Worm (Caenorhabditis elegans) whole organism, L3 larva: Measurements from ENCODE around the gene sra-11.

Source experiments
- nfya-1 ChIP-seq: sonication (generic microtip); optimal IDR thresholded peaks from 2 replicates; lab custom pipeline; 2017; ENCODE audit warnings: missing genetic modification characterization, mild to moderate bottlenecking, missing compliant biosample characterization, antibody characterized with exemption, moderate library complexity; ENCODE audit not compliant: insufficient read depth
- nhr-11 ChIP-seq: fragments of 150-350 bp; optimal IDR thresholded peaks from 2 replicates; lab custom pipeline; 2014; ENCODE audit warnings: missing biosample characterization, missing genetic modification characterization
- nhr-77 ChIP-seq: fragments of 150-350 bp; optimal IDR thresholded peaks from 2 replicates; lab custom pipeline; 2014; ENCODE audit warnings: missing biosample characterization, missing genetic modification characterization
- unc-39 ChIP-seq: sonication (generic microtip); optimal IDR thresholded peaks from 4 replicates; lab custom pipeline; 2017; ENCODE audit warnings: missing biosample characterization, missing genetic modification characterization
- zag-1 ChIP-seq: fragments of 150-350 bp; optimal IDR thresholded peaks from 2 replicates; lab custom pipeline; 2014; ENCODE audit warnings: missing biosample characterization, missing genetic modification characterization

- TF ChIP-seq nfya-1 (tag; lab: Kevin White, UChicago) (peak; percentile 7), nhr-11 (tag; lab: Kevin White, UChicago) (no peak), zag-1 (tag; lab: Kevin White, UChicago) (no peak), unc-39 (no peak), nhr-77 (tag; lab: Kevin White, UChicago) (no peak)
Measured at ce11 chrII:10925804-10926570, 15.9 kb upstream of the sra-11 start, which contains the start of gene metr-1.
